Worm (Caenorhabditis elegans) whole organism, L1 larva: ENCODE results near the gene F17E9.18.

Experiments used
- ama-1 ChIP-seq: fragments of 150-350 bp; optimal IDR thresholded peaks from 2 replicates; lab custom pipeline; 2014
- blmp-1 ChIP-seq: fragments of 150-350 bp; optimal IDR thresholded peaks from 2 replicates; lab custom pipeline; 2014; ENCODE audit warnings: missing biosample characterization, missing genetic modification characterization
- ceh-88 ChIP-seq: fragments of 200-800 bp; sonication (Bioruptor generic); IDR thresholded peaks from 2 replicates; pipeline ENCODE4 v1.3.6; 2022; ENCODE audit warnings: missing genetic modification characterization, missing compliant biosample characterization
- fos-1 ChIP-seq: fragments of 150-350 bp; optimal IDR thresholded peaks from 2 replicates; lab custom pipeline; 2014; ENCODE audit warnings: missing biosample characterization, missing genetic modification characterization
- lin-13 ChIP-seq: fragments of 150-350 bp; optimal IDR thresholded peaks from 2 replicates; lab custom pipeline; 2014; ENCODE audit warnings: missing biosample characterization, missing genetic modification reagents, missing genetic modification characterization
- lsy-2 ChIP-seq, 2 experiments: fragments of 150-350 bp; optimal IDR thresholded peaks; 2 replicates each; lab custom pipeline; 2014; ENCODE audit warnings: missing biosample characterization in 2 of 2, missing genetic modification characterization in 2 of 2
- nhr-28 ChIP-seq: fragments of 150-350 bp; optimal IDR thresholded peaks from 2 replicates; lab custom pipeline; 2014; ENCODE audit warnings: missing biosample characterization, missing genetic modification characterization
- pqm-1 ChIP-seq: sonication (generic microtip); optimal IDR thresholded peaks from 3 replicates; lab custom pipeline; 2017; ENCODE audit warnings: missing biosample characterization, missing genetic modification characterization
- rnt-1 ChIP-seq: sonication (generic microtip); optimal IDR thresholded peaks from 2 replicates; lab custom pipeline; 2016; ENCODE audit warnings: mild to moderate bottlenecking, missing genetic modification characterization, moderate library complexity, missing compliant biosample characterization
- skn-1 ChIP-seq: fragments of 150-350 bp; optimal IDR thresholded peaks from 2 replicates; lab custom pipeline; 2014; ENCODE audit warnings: missing biosample characterization, missing genetic modification characterization
- unc-130 ChIP-seq: fragments of 150-350 bp; optimal IDR thresholded peaks from 2 replicates; lab custom pipeline; 2017; ENCODE audit warnings: missing biosample characterization, missing genetic modification characterization, inconsistent platforms

DNA sequence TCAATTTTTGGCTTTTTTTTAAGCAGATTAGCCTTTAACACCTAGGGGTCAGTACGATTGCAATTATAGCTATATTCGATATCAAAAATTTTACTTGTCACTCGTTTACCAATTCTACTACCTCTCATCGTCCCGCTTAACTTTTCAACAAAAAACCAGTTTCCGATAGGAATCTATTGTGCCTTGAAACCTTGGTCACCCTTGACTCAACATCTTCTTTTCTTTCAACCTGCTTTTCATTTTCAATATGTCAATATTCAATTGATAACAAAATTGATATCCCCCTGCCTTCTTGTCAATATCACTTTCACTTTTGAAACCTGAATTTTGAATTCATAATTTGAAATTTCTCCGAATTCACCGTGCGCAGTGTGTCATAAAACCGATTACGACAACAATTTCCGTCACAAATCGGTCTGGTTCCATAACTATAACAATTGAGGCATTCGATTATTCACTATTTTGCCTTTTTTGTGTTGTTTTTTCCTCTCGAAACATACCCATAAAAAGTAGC lies 44.2 kb downstream of the F17E9.18 start:
- TF ChIP-seq ama-1 (lab: Kevin White, UChicago) (no peak), blmp-1 (tag; lab: Kevin White, UChicago) (peak; percentile 70), ceh-88 (GFP tag; lab: Robert Waterston, UW) (no peak), lin-13 (GFP tag; lab: Kevin White, UChicago) (no peak), pqm-1 (no peak), skn-1 (tag; lab: Kevin White, UChicago) (no peak), lsy-2 (tag; optimal IDR thresholded peaks at IDR 0.05; lab: Kevin White, UChicago) (no peak), rnt-1 (no peak), unc-130 (tag; lab: Kevin White, UChicago) (no peak), nhr-28 (tag; lab: Kevin White, UChicago) (no peak), fos-1 (tag; lab: Kevin White, UChicago) (no peak)
